Worm (Caenorhabditis elegans) whole organism, early embryonic: Measurements from ENCODE around the gene unc-52.

Experiments used
- B0310.2 ChIP-seq: sonication (generic microtip); optimal IDR thresholded peaks from 2 replicates; lab custom pipeline; 2016; ENCODE audit warnings: mild to moderate bottlenecking, missing genetic modification characterization, missing compliant biosample characterization
- F13C5.2 ChIP-seq: sonication (generic microtip); optimal IDR thresholded peaks from 2 replicates; lab custom pipeline; 2017; ENCODE audit warnings: mild to moderate bottlenecking, missing genetic modification characterization, inconsistent platforms, missing compliant biosample characterization
- aly-1 ChIP-seq: sonication (generic microtip); optimal IDR thresholded peaks from 2 replicates; lab custom pipeline; 2016; ENCODE audit warnings: missing genetic modification characterization, missing compliant biosample characterization
- ama-1 ChIP-seq: fragments of 150-350 bp; optimal IDR thresholded peaks from 2 replicates; lab custom pipeline; 2014
- ceh-13 ChIP-seq: fragments of 200-800 bp; sonication (Bioruptor generic); optimal IDR thresholded peaks from 2 replicates; lab custom pipeline; 2018; ENCODE audit warnings: mild to moderate bottlenecking, missing genetic modification characterization, missing compliant biosample characterization
- ceh-36 ChIP-seq: sonication (generic microtip); optimal IDR thresholded peaks from 2 replicates; lab custom pipeline; 2016; ENCODE audit warnings: missing genetic modification characterization, inconsistent platforms, missing compliant biosample characterization
- ets-7 ChIP-seq: sonication (generic microtip); optimal IDR thresholded peaks from 2 replicates; lab custom pipeline; 2016; ENCODE audit warnings: missing genotype, missing genetic modification characterization, missing compliant biosample characterization
- flt-1 ChIP-seq: fragments of 200-800 bp; sonication (Bioruptor generic); IDR thresholded peaks from 2 replicates; pipeline ENCODE4 v1.3.6; 2022; ENCODE audit warnings: missing genetic modification characterization, missing compliant biosample characterization
- hmbx-1 ChIP-seq: sonication (generic microtip); optimal IDR thresholded peaks from 2 replicates; lab custom pipeline; 2016; ENCODE audit warnings: mild to moderate bottlenecking, missing genetic modification characterization, missing compliant biosample characterization
- hmg-4 ChIP-seq: fragments of 200-800 bp; sonication (Bioruptor generic); optimal IDR thresholded peaks from 2 replicates; lab custom pipeline; 2018; ENCODE audit warnings: mild to moderate bottlenecking, missing genetic modification characterization, missing compliant biosample characterization
- hnd-1 ChIP-seq: sonication (generic microtip); optimal IDR thresholded peaks from 2 replicates; lab custom pipeline; 2016; ENCODE audit warnings: missing genetic modification characterization, missing compliant biosample characterization
- pes-1 ChIP-seq: fragments of 200-800 bp; sonication (Bioruptor generic); IDR thresholded peaks from 2 replicates; pipeline ENCODE4 v1.3.6; 2022; ENCODE audit warnings: missing genetic modification reagents, missing genetic modification characterization, missing compliant biosample characterization
- scrt-1 ChIP-seq: fragments of 200-800 bp; sonication (Bioruptor generic); IDR thresholded peaks from 2 replicates; pipeline ENCODE4 v1.3.6; 2022; ENCODE audit warnings: missing genetic modification characterization, missing compliant biosample characterization
- sea-1 ChIP-seq: fragments of 200-800 bp; sonication (Bioruptor generic); conservative IDR thresholded peaks from 2 replicates; pipeline ENCODE4 v1.3.6; 2022; ENCODE audit warnings: missing genetic modification characterization, missing compliant biosample characterization
- tbx-11 ChIP-seq: fragments of 200-800 bp; sonication (Bioruptor generic); IDR thresholded peaks from 2 replicates; pipeline ENCODE4 v1.3.6; 2022; ENCODE audit warnings: missing genetic modification characterization, missing compliant biosample characterization
- tbx-37 ChIP-seq: fragments of 200-800 bp; sonication (Bioruptor generic); conservative IDR thresholded peaks from 2 replicates; pipeline ENCODE4 v1.3.6; 2022; ENCODE audit warnings: missing genetic modification reagents, missing genetic modification characterization, missing compliant biosample characterization
- tra-4 ChIP-seq: sonication (generic microtip); optimal IDR thresholded peaks from 2 replicates; lab custom pipeline; 2017; ENCODE audit warnings: missing genetic modification characterization, missing compliant biosample characterization

Gene unc-52

ce11 chrII:14618764-14619163, 65.5 kb downstream of the unc-52 start:
- TF ChIP-seq tbx-37 (GFP tag; lab: Robert Waterston, UW) (no peak), ceh-36 (tag; lab: Kevin White, UChicago) (no peak), tbx-11 (GFP tag; lab: Robert Waterston, UW) (no peak), aly-1 (tag; lab: Kevin White, UChicago) (no peak), hmg-4 (no peak), flt-1 (no peak), ets-7 (tag; lab: Kevin White, UChicago) (no peak)

- TF ChIP-seq B0310.2 (no peak), ama-1 (lab: Kevin White, UChicago) (no peak), ets-7 (tag; lab: Kevin White, UChicago) (no peak), scrt-1 (GFP tag; lab: Robert Waterston, UW) (no peak), flt-1 (no peak), hmg-4 (no peak), aly-1 (tag; lab: Kevin White, UChicago) (no peak), tbx-11 (GFP tag; lab: Robert Waterston, UW) (no peak), hmbx-1 (no peak), tra-4 (tag; lab: Kevin White, UChicago) (no peak), ceh-36 (tag; lab: Kevin White, UChicago) (no peak), pes-1 (GFP tag; lab: Robert Waterston, UW) (no peak), hnd-1 (tag; lab: Kevin White, UChicago) (no peak), F13C5.2 (tag; lab: Kevin White, UChicago) (no peak), ceh-13 (GFP tag; lab: Kevin White, UChicago) (no peak), sea-1 (GFP tag; lab: Robert Waterston, UW) (no peak), tbx-37 (GFP tag; lab: Robert Waterston, UW) (no peak)
These were observed 66.1 kb downstream of the unc-52 start for ce11 chrII:14618158-14618557.

ce11 chrII:14616927-14617326, 67.3 kb downstream of the unc-52 start:
- TF ChIP-seq pes-1 (GFP tag; lab: Robert Waterston, UW) (0 out of 2 replicates have a peak, but pooled peaks have one; percentile 25), tbx-11 (GFP tag; lab: Robert Waterston, UW) (no peak), ceh-36 (tag; lab: Kevin White, UChicago) (no peak), tra-4 (tag; lab: Kevin White, UChicago) (no peak)

ce11 chrII:14616402-14616801, 67.9 kb downstream of the unc-52 start:
- TF ChIP-seq pes-1 (GFP tag; lab: Robert Waterston, UW) (no peak), sea-1 (GFP tag; lab: Robert Waterston, UW) (no peak), hmbx-1 (no peak), scrt-1 (GFP tag; lab: Robert Waterston, UW) (no peak), hnd-1 (tag; lab: Kevin White, UChicago) (no peak), tbx-11 (GFP tag; lab: Robert Waterston, UW) (no peak), B0310.2 (no peak), ceh-13 (GFP tag; lab: Kevin White, UChicago) (no peak), aly-1 (tag; lab: Kevin White, UChicago) (no peak), ceh-36 (tag; lab: Kevin White, UChicago) (no peak), hmg-4 (no peak), tbx-37 (GFP tag; lab: Robert Waterston, UW) (no peak), tra-4 (tag; lab: Kevin White, UChicago) (no peak), flt-1 (no peak), ama-1 (lab: Kevin White, UChicago) (no peak), ets-7 (tag; lab: Kevin White, UChicago) (no peak), F13C5.2 (tag; lab: Kevin White, UChicago) (no peak)

ce11 chrII:14615735-14616134, 68.5 kb downstream of the unc-52 start, which contains the start of gene mltn-9:
Gene mltn-9, plus strand, starts transcription at chrII:14616035.
- TF ChIP-seq hmbx-1 (no peak), hmg-4 (no peak)

- TF ChIP-seq tbx-37 (GFP tag; lab: Robert Waterston, UW) (no peak), tbx-11 (GFP tag; lab: Robert Waterston, UW) (no peak), ceh-13 (GFP tag; lab: Kevin White, UChicago) (no peak), ama-1 (lab: Kevin White, UChicago) (no peak), tra-4 (tag; lab: Kevin White, UChicago) (no peak), hmbx-1 (no peak), hmg-4 (no peak), pes-1 (GFP tag; lab: Robert Waterston, UW) (no peak), ceh-36 (tag; lab: Kevin White, UChicago) (no peak), aly-1 (tag; lab: Kevin White, UChicago) (no peak), sea-1 (GFP tag; lab: Robert Waterston, UW) (no peak), ets-7 (tag; lab: Kevin White, UChicago) (no peak), flt-1 (no peak), hnd-1 (tag; lab: Kevin White, UChicago) (no peak), scrt-1 (GFP tag; lab: Robert Waterston, UW) (no peak), F13C5.2 (tag; lab: Kevin White, UChicago) (no peak), B0310.2 (no peak)
These were observed 72.9 kb downstream of the unc-52 start for ce11 chrII:14611307-14611706.

ce11 chrII:14610492-14611142, 73.6 kb downstream of the unc-52 start:
- TF ChIP-seq hnd-1 (tag; lab: Kevin White, UChicago) (no peak), sea-1 (GFP tag; lab: Robert Waterston, UW) (no peak), hmbx-1 (no peak), scrt-1 (GFP tag; lab: Robert Waterston, UW) (no peak), flt-1 (no peak), ceh-36 (tag; lab: Kevin White, UChicago) (no peak), F13C5.2 (tag; lab: Kevin White, UChicago) (no peak), ama-1 (lab: Kevin White, UChicago) (no peak), ceh-13 (GFP tag; lab: Kevin White, UChicago) (no peak), pes-1 (GFP tag; lab: Robert Waterston, UW) (no peak), tbx-11 (GFP tag; lab: Robert Waterston, UW) (no peak), hmg-4 (no peak), tbx-37 (GFP tag; lab: Robert Waterston, UW) (no peak), ets-7 (tag; lab: Kevin White, UChicago) (no peak), aly-1 (tag; lab: Kevin White, UChicago) (no peak), B0310.2 (no peak), tra-4 (tag; lab: Kevin White, UChicago) (no peak)
